Fruit fly (Drosophila melanogaster) whole organism, embryonic: Measurements from ENCODE around the gene Tcs3.

Source experiments
- Aef1 ChIP-seq: fragments of 200-800 bp; sonication (Bioruptor generic); IDR thresholded peaks from 3 replicates; pipeline ENCODE4 v1.3.6; 2022; ENCODE audit warnings: missing biosample characterization, missing genetic modification characterization
- Antp ChIP-seq: fragments of 200-800 bp; sonication (Bioruptor generic); optimal IDR thresholded peaks from 3 replicates; lab custom pipeline; 2016; ENCODE audit warnings: missing biosample characterization, missing genetic modification characterization
- CG11560 ChIP-seq: fragments of 200-800 bp; sonication (Bioruptor generic); IDR thresholded peaks from 3 replicates; pipeline ENCODE4 v1.3.6; 2022; ENCODE audit warnings: missing biosample characterization, missing genetic modification characterization
- CG12155 ChIP-seq: fragments of 200-800 bp; sonication (Bioruptor generic); optimal IDR thresholded peaks from 3 replicates; lab custom pipeline; 2016; ENCODE audit warnings: missing biosample characterization, missing genetic modification characterization
- CG14441 ChIP-seq: fragments of 200-800 bp; sonication (Bioruptor generic); IDR thresholded peaks from 2 replicates; pipeline ENCODE4 v1.3.6; 2022; ENCODE audit warnings: missing biosample characterization, missing genetic modification characterization
- CG14860 ChIP-seq: fragments of 200-800 bp; sonication (Bioruptor generic); IDR thresholded peaks from 3 replicates; pipeline ENCODE4 v1.3.6; 2022; ENCODE audit warnings: missing biosample characterization, missing genetic modification characterization; ENCODE audit not compliant: partially characterized antibody
- CG1602 ChIP-seq: fragments of 200-800 bp; sonication (Bioruptor generic); optimal IDR thresholded peaks from 3 replicates; lab custom pipeline; 2016; ENCODE audit warnings: missing biosample characterization, missing genetic modification characterization
- CG17328 ChIP-seq: fragments of 200-800 bp; sonication (Bioruptor generic); IDR thresholded peaks from 2 replicates; pipeline ENCODE4 v1.3.6; 2022; ENCODE audit warnings: missing biosample characterization, missing genetic modification characterization
- CG18011 ChIP-seq: fragments of 200-800 bp; sonication (Bioruptor generic); optimal IDR thresholded peaks from 2 replicates; lab custom pipeline; 2017; ENCODE audit warnings: missing biosample characterization, missing genetic modification characterization, mild to moderate bottlenecking, moderate library complexity, missing genotype
- CG18262 ChIP-seq: fragments of 200-800 bp; optimal IDR thresholded peaks from 3 replicates; lab custom pipeline; 2019; ENCODE audit warnings: missing biosample characterization, mild to moderate bottlenecking, missing genetic modification characterization, moderate library complexity
- CG18599 ChIP-seq: fragments of 200-800 bp; sonication (Bioruptor generic); optimal IDR thresholded peaks from 3 replicates; lab custom pipeline; 2017; ENCODE audit warnings: missing biosample characterization, missing genetic modification characterization, mild to moderate bottlenecking, moderate library complexity, missing genetic modification reagents
- CG18619 ChIP-seq: fragments of 200-800 bp; sonication (Bioruptor generic); optimal IDR thresholded peaks from 3 replicates; lab custom pipeline; 2017; ENCODE audit warnings: missing biosample characterization, mild to moderate bottlenecking, missing genetic modification characterization
- CG3065 ChIP-seq: fragments of 200-800 bp; sonication (Bioruptor generic); optimal IDR thresholded peaks from 2 replicates; lab custom pipeline; 2016; ENCODE audit warnings: missing biosample characterization, missing genetic modification characterization
- CG34376 ChIP-seq: fragments of 200-800 bp; sonication (Bioruptor generic); optimal IDR thresholded peaks from 2 replicates; lab custom pipeline; 2018; ENCODE audit warnings: missing biosample characterization, mild to moderate bottlenecking, missing genetic modification characterization
- CG3726 ChIP-seq: fragments of 200-800 bp; sonication (Bioruptor generic); IDR thresholded peaks from 3 replicates; pipeline ENCODE4, ENCODE4 v1.3.6; 2022; ENCODE audit warnings: missing biosample characterization, missing genetic modification characterization
- CG3847 ChIP-seq: fragments of 200-800 bp; sonication (Bioruptor generic); IDR thresholded peaks from 2 replicates; pipeline ENCODE4 v1.3.6; 2022; ENCODE audit warnings: missing biosample characterization, missing genetic modification characterization
- CG4820 ChIP-seq: fragments of 200-800 bp; sonication (Bioruptor generic); optimal IDR thresholded peaks from 3 replicates; lab custom pipeline; 2016; ENCODE audit warnings: missing biosample characterization, missing genetic modification characterization
- CG5245 ChIP-seq: fragments of 200-800 bp; sonication (Bioruptor generic); optimal IDR thresholded peaks from 3 replicates; lab custom pipeline; 2016; ENCODE audit warnings: missing biosample characterization, missing genetic modification characterization
- CG6254 ChIP-seq: fragments of 200-800 bp; sonication (Bioruptor generic); optimal IDR thresholded peaks from 3 replicates; lab custom pipeline; 2017; ENCODE audit warnings: mild to moderate bottlenecking, missing biosample characterization, missing genetic modification reagents, missing genetic modification characterization
- CG6272 ChIP-seq: fragments of 200-800 bp; sonication (Bioruptor generic); IDR thresholded peaks from 2 replicates; pipeline ENCODE4 v1.3.6; 2022; ENCODE audit warnings: missing biosample characterization, missing genetic modification characterization
- CG8089 ChIP-seq: fragments of 200-800 bp; sonication (Bioruptor generic); optimal IDR thresholded peaks from 3 replicates; lab custom pipeline; 2016; ENCODE audit warnings: missing biosample characterization, missing genetic modification characterization
- CG8765 ChIP-seq: fragments of 200-800 bp; sonication (Bioruptor generic); IDR thresholded peaks from 2 replicates; pipeline ENCODE4 v1.3.6; 2022; ENCODE audit warnings: missing biosample characterization, missing genetic modification characterization
- CG9727 ChIP-seq: fragments of 200-800 bp; sonication (Bioruptor generic); optimal IDR thresholded peaks from 3 replicates; lab custom pipeline; 2017; ENCODE audit warnings: missing biosample characterization, mild to moderate bottlenecking, missing genetic modification characterization
- HLH54F ChIP-seq: fragments of 200-800 bp; sonication (Bioruptor generic); optimal IDR thresholded peaks from 3 replicates; lab custom pipeline; 2016; ENCODE audit warnings: missing biosample characterization, missing genetic modification characterization
- HLHmδ ChIP-seq: fragments of 200-800 bp; sonication (Bioruptor generic); optimal IDR thresholded peaks from 2 replicates; lab custom pipeline; 2018; ENCODE audit warnings: missing biosample characterization, mild to moderate bottlenecking, missing genetic modification characterization, moderate library complexity
- Max ChIP-seq: fragments of 200-800 bp; sonication (Bioruptor generic); optimal IDR thresholded peaks from 2 replicates; lab custom pipeline; 2016; ENCODE audit warnings: missing biosample characterization, mild to moderate bottlenecking, missing genetic modification characterization
- PHDP ChIP-seq: fragments of 200-800 bp; sonication (Bioruptor generic); optimal IDR thresholded peaks from 3 replicates; lab custom pipeline; 2018; ENCODE audit warnings: missing biosample characterization, mild to moderate bottlenecking, missing genetic modification characterization, moderate library complexity
- Sox100B ChIP-seq: fragments of 200-800 bp; sonication (Bioruptor generic); optimal IDR thresholded peaks from 3 replicates; lab custom pipeline; 2018; ENCODE audit warnings: missing biosample characterization, mild to moderate bottlenecking, missing genetic modification characterization
- Tbp ChIP-seq: fragments of >200 bp; optimal IDR thresholded peaks from 2 replicates; lab custom pipeline; 2018; ENCODE audit warnings: missing biosample characterization, missing genetic modification characterization
- Trl ChIP-seq, 3 experiments: fragments of >200 bp in 2 of 3; fragments of 200-800 bp in 1 of 3; sonication (Bioruptor generic) in 1 of 3; optimal IDR thresholded peaks; 2 replicates in 1 of 3; 3 replicates in 2 of 3; lab custom pipeline; 2016 to 2017; ENCODE audit warnings: missing biosample characterization in 1 of 3, missing genetic modification characterization in 1 of 3
- Vsx1 ChIP-seq: fragments of 200-800 bp; sonication (Bioruptor generic); optimal IDR thresholded peaks from 2 replicates; lab custom pipeline; 2017; ENCODE audit warnings: missing biosample characterization, mild to moderate bottlenecking, missing genetic modification characterization, missing genetic modification reagents
- abd-A ChIP-seq: fragments of 200-800 bp; sonication (Bioruptor generic); optimal IDR thresholded peaks from 3 replicates; lab custom pipeline; 2019; ENCODE audit warnings: missing biosample characterization, mild to moderate bottlenecking, missing genetic modification characterization, moderate library complexity
- amos ChIP-seq: fragments of 200-800 bp; sonication (Bioruptor generic); IDR thresholded peaks from 2 replicates; pipeline ENCODE4 v1.3.6; 2022; ENCODE audit warnings: missing biosample characterization, missing genetic modification characterization; ENCODE audit not compliant: partially characterized antibody
- bab2 ChIP-seq: fragments of 200-800 bp; sonication (Bioruptor generic); optimal IDR thresholded peaks from 2 replicates; lab custom pipeline; 2016; ENCODE audit warnings: missing biosample characterization, missing genetic modification characterization
- bigmax ChIP-seq: fragments of 200-800 bp; sonication (Bioruptor generic); optimal IDR thresholded peaks from 2 replicates; lab custom pipeline; 2018; ENCODE audit warnings: missing biosample characterization, mild to moderate bottlenecking, missing genetic modification characterization
- cad ChIP-seq: fragments of >200 bp; optimal IDR thresholded peaks from 2 replicates; lab custom pipeline; 2017; ENCODE audit warnings: missing biosample characterization, missing genetic modification characterization
- cas ChIP-seq: fragments of 200-800 bp; sonication (Bioruptor generic); IDR thresholded peaks from 2 replicates; pipeline ENCODE4 v1.3.6; 2022; ENCODE audit warnings: missing biosample characterization, missing genetic modification characterization
- chm ChIP-seq: fragments of 200-800 bp; sonication (Bioruptor generic); IDR thresholded peaks from 2 replicates; pipeline ENCODE4 v1.3.6; 2022; ENCODE audit warnings: missing biosample characterization, missing genetic modification characterization
- crp ChIP-seq, 2 experiments: fragments of 200-800 bp; sonication (Bioruptor generic); optimal IDR thresholded peaks; 2 replicates in 1 of 2; 3 replicates in 1 of 2; lab custom pipeline; 2017; ENCODE audit warnings: missing biosample characterization in 2 of 2, missing genetic modification characterization in 2 of 2, mild to moderate bottlenecking in 1 of 2, moderate library complexity in 1 of 2
- da ChIP-seq: fragments of 200-800 bp; sonication (Bioruptor generic); optimal IDR thresholded peaks from 2 replicates; lab custom pipeline; 2016; ENCODE audit warnings: missing biosample characterization, missing genetic modification characterization
- fd3F ChIP-seq: fragments of 200-800 bp; sonication (Bioruptor generic); optimal IDR thresholded peaks from 2 replicates; lab custom pipeline; 2018; ENCODE audit warnings: missing biosample characterization, mild to moderate bottlenecking, missing genetic modification characterization, moderate library complexity
- gcm ChIP-seq: fragments of 200-800 bp; sonication (Bioruptor generic); optimal IDR thresholded peaks from 2 replicates; lab custom pipeline; 2019; ENCODE audit warnings: missing biosample characterization, mild to moderate bottlenecking, missing genetic modification characterization, moderate library complexity
- hbn ChIP-seq: fragments of 200-800 bp; sonication (Bioruptor generic); IDR thresholded peaks from 2 replicates; pipeline ENCODE4 v1.3.6; 2022; ENCODE audit warnings: missing biosample characterization, missing genetic modification characterization; ENCODE audit not compliant: partially characterized antibody
- hth ChIP-seq: fragments of >200 bp; optimal IDR thresholded peaks from 2 replicates; lab custom pipeline; 2017; ENCODE audit warnings: inconsistent platforms
- ken ChIP-seq: fragments of 200-800 bp; sonication (Bioruptor generic); IDR thresholded peaks from 3 replicates; pipeline ENCODE4 v1.3.6; 2022; ENCODE audit warnings: missing biosample characterization, missing genetic modification characterization
- mld ChIP-seq: fragments of 200-800 bp; sonication (Bioruptor generic); IDR thresholded peaks from 3 replicates; pipeline ENCODE4 v1.3.6; 2022; ENCODE audit warnings: missing biosample characterization, missing genetic modification characterization; ENCODE audit not compliant: partially characterized antibody
- oc ChIP-seq: fragments of 200-800 bp; sonication (Bioruptor generic); optimal IDR thresholded peaks from 2 replicates; lab custom pipeline; 2018; ENCODE audit warnings: missing biosample characterization, mild to moderate bottlenecking, missing genetic modification characterization, moderate library complexity
- repo ChIP-seq: fragments of 200-800 bp; sonication (Bioruptor generic); optimal IDR thresholded peaks from 2 replicates; lab custom pipeline; 2016; ENCODE audit warnings: missing biosample characterization, missing genetic modification characterization
- rib ChIP-seq: fragments of 200-800 bp; sonication (Bioruptor generic); IDR thresholded peaks from 2 replicates; pipeline ENCODE4 v1.3.6; 2022; ENCODE audit warnings: missing biosample characterization, missing genetic modification characterization
- trem ChIP-seq: fragments of 200-800 bp; optimal IDR thresholded peaks from 3 replicates; lab custom pipeline; 2019; ENCODE audit warnings: missing biosample characterization, mild to moderate bottlenecking, missing genetic modification characterization, moderate library complexity

Gene Tcs3

dm6 chr3L:16385880-16386584, 34.2 kb downstream of the Tcs3 start, which contains the start of the genes Agpat3 and RAF2 (continued):
- no peak for TF ChIP-seq HLH54F (GFP tag; lab: Kevin White, UChicago)
- no peak for TF ChIP-seq trem (tag; lab: Kevin White, UChicago)
- 0 out of 2 replicates have a peak, but pooled peaks have one; percentile 25 for TF ChIP-seq CG8765 (GFP tag; lab: Robert Waterston, UW)
- TF ChIP-seq CG3065 (GFP tag; lab: Kevin White, UChicago): no peak
- no peak for TF ChIP-seq fd3F (GFP tag; lab: Kevin White, UChicago)
- no peak for TF ChIP-seq Vsx1 (GFP tag; lab: Kevin White, UChicago)
- TF ChIP-seq repo (GFP tag; lab: Kevin White, UChicago): no peak
- no peak for TF ChIP-seq CG6254 (GFP tag; lab: Kevin White, UChicago)
- peak; percentile 38 for TF ChIP-seq Aef1
- TF ChIP-seq CG17328 (GFP tag; lab: Robert Waterston, UW): peak; percentile 46
- no peak for TF ChIP-seq Tbp (GFP tag; lab: Kevin White, UChicago)
- no peak for TF ChIP-seq rib (GFP tag; lab: Robert Waterston, UW)
- TF ChIP-seq Antp: no peak
- peak; percentile 10 for TF ChIP-seq CG12155 (GFP tag; lab: Kevin White, UChicago)
- TF ChIP-seq oc: no peak
- no peak for TF ChIP-seq CG18599 (GFP tag; lab: Kevin White, UChicago)
- no peak for TF ChIP-seq CG34376 (GFP tag; lab: Kevin White, UChicago)
- peak; percentile 22 for TF ChIP-seq CG4820
- peak; percentile 50 for TF ChIP-seq CG18262 (tag; lab: Kevin White, UChicago)
- no peak for TF ChIP-seq hth (lab: Kevin White, UChicago)
- TF ChIP-seq Max (GFP tag; lab: Kevin White, UChicago): peak; percentile 19
- TF ChIP-seq PHDP (tag; lab: Kevin White, UChicago): peak; percentile 40
- TF ChIP-seq gcm (GFP tag; lab: Kevin White, UChicago): no peak
- no peak for TF ChIP-seq da (GFP tag; lab: Kevin White, UChicago)
- no peak for TF ChIP-seq bigmax (GFP tag; lab: Kevin White, UChicago)
- TF ChIP-seq cas (GFP tag; lab: Robert Waterston, UW): no peak
- no peak for TF ChIP-seq hbn (GFP tag; lab: Robert Waterston, UW)
- TF ChIP-seq CG3726: no peak
- TF ChIP-seq CG3847 (GFP tag; lab: Robert Waterston, UW): peak; percentile 30; the same call in 1 of the 2 replicates
- peak; percentile 34; the same call in 1 of the 3 replicates for TF ChIP-seq ken (GFP tag; lab: Robert Waterston, UW)
- TF ChIP-seq Trl (optimal IDR thresholded peaks at IDR 0.05; lab: Kevin White, UChicago): no peak
- peak; percentile 20 for TF ChIP-seq Trl (GFP tag; optimal IDR thresholded peaks at IDR 0.05; lab: Kevin White, UChicago)
- TF ChIP-seq CG14860 (GFP tag; lab: Robert Waterston, UW): no peak
- TF ChIP-seq mld: no peak
- TF ChIP-seq CG18619 (GFP tag; lab: Kevin White, UChicago): no peak
- TF ChIP-seq CG14441: peak; percentile 62; the same call in 1 of the 2 replicates
- TF ChIP-seq cad: no peak
- peak; percentile 41 for TF ChIP-seq CG9727 (GFP tag; lab: Kevin White, UChicago)
- peak; percentile 64 for TF ChIP-seq CG1602 (GFP tag; lab: Kevin White, UChicago)
- TF ChIP-seq abd-A (tag; lab: Kevin White, UChicago): no peak
- TF ChIP-seq CG6272 (GFP tag; lab: Robert Waterston, UW): no peak
- no peak for TF ChIP-seq crp (GFP tag; optimal IDR thresholded peaks at IDR 0.05; lab: Kevin White, UChicago)
- no peak for TF ChIP-seq amos (GFP tag; lab: Robert Waterston, UW)
- no peak for TF ChIP-seq CG5245
- peak; percentile 40 for TF ChIP-seq bab2 (GFP tag; lab: Kevin White, UChicago)
- no peak for TF ChIP-seq CG11560 (tag; lab: Robert Waterston, UW)
- no peak for TF ChIP-seq HLHmδ
- no peak for TF ChIP-seq CG8089 (GFP tag; lab: Kevin White, UChicago)
- no peak for TF ChIP-seq CG18011 (GFP tag; lab: Kevin White, UChicago)
- TF ChIP-seq chm (GFP tag; lab: Robert Waterston, UW): no peak
- TF ChIP-seq Sox100B: peak; percentile 32
